Fruit fly (Drosophila melanogaster): ENCODE measurements around the gene CG13282.

Gene CG13282

dm6 chr2L:16826872-16827506, 7.3 kb downstream of the CG13282 start, which contains the start of gene AspRS-m (continued):
- no peak for TF ChIP-seq Dad (GFP tag; optimal IDR thresholded peaks at IDR 0.05)
- TF ChIP-seq tx (GFP tag; optimal IDR thresholded peaks at IDR 0.05): no peak
- TF ChIP-seq Sin3A (optimal IDR thresholded peaks at IDR 0.05): peak; percentile 45
- TF ChIP-seq CG12659 (GFP tag; optimal IDR thresholded peaks at IDR 0.05): peak; percentile 56
- no peak for TF ChIP-seq unpg (GFP tag; optimal IDR thresholded peaks at IDR 0.05)
- no peak for TF ChIP-seq cwo (GFP tag; optimal IDR thresholded peaks at IDR 0.05)
- TF ChIP-seq Fer1 (GFP tag; optimal IDR thresholded peaks at IDR 0.05): no peak
- peak; percentile 35 for TF ChIP-seq Hr3 (GFP tag; optimal IDR thresholded peaks at IDR 0.05)
- no peak for TF ChIP-seq CG4360 (GFP tag; IDR thresholded peaks at IDR 0.05)
- TF ChIP-seq Atf3 (GFP tag; optimal IDR thresholded peaks at IDR 0.05): no peak
- TF ChIP-seq crp (GFP tag; optimal IDR thresholded peaks at IDR 0.05): no peak
- TF ChIP-seq CG10462 (GFP tag; optimal IDR thresholded peaks at IDR 0.05): no peak
- no peak for TF ChIP-seq Hmr (GFP tag; optimal IDR thresholded peaks at IDR 0.05)
- no peak for TF ChIP-seq CG11504 (tag; optimal IDR thresholded peaks at IDR 0.05)
- peak; percentile 31 for TF ChIP-seq CG2120 (GFP tag; optimal IDR thresholded peaks at IDR 0.05)
- TF ChIP-seq z (GFP tag; IDR thresholded peaks at IDR 0.05): no peak
- no peak for TF ChIP-seq CG7928 (GFP tag; optimal IDR thresholded peaks at IDR 0.05)
- no peak for TF ChIP-seq CHES-1-like (GFP tag; optimal IDR thresholded peaks at IDR 0.05)
- TF ChIP-seq CG7745 (tag; optimal IDR thresholded peaks at IDR 0.05): no peak
- TF ChIP-seq CG10979 (tag; optimal IDR thresholded peaks at IDR 0.05): no peak
- TF ChIP-seq crol (GFP tag; IDR thresholded peaks at IDR 0.05): no peak
- TF ChIP-seq CG10959 (GFP tag; IDR thresholded peaks at IDR 0.05): no peak
- TF ChIP-seq so (GFP tag; IDR thresholded peaks at IDR 0.05): no peak
- peak; percentile 58; the same call in 1 of the 2 replicates for TF ChIP-seq Rfx (GFP tag; IDR thresholded peaks at IDR 0.05)
- TF ChIP-seq CG15514 (GFP tag; optimal IDR thresholded peaks at IDR 0.05): no peak
- no peak for TF ChIP-seq wor (GFP tag; IDR thresholded peaks at IDR 0.05)
- no peak for TF ChIP-seq ash1 (GFP tag; optimal IDR thresholded peaks at IDR 0.05)
- no peak for TF ChIP-seq CG3838 (GFP tag; optimal IDR thresholded peaks at IDR 0.05)
- peak; percentile 75 for TF ChIP-seq Med (GFP tag)
- TF ChIP-seq CG11723 (GFP tag; optimal IDR thresholded peaks at IDR 0.05): no peak
- TF ChIP-seq CG4854 (GFP tag; optimal IDR thresholded peaks at IDR 0.05): no peak

DNA sequence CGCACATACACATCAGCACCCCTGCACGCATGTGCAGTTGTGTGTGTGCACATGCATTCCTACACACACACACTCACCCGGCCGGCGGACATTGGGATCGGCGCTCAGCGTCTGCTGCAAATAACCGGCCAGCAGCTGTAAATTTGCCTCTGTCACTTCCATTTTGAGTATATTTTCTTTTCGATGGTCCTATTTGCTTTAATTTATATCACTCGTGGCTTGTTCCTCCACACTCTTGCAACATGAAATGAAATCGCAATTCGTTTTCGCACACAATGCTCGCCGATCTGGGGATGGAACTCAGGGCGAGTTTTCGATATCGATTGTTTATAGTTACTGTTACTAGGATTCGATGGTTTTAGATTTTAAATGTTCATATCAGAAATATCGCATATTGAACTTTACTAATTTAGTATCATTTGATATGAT, 9.4 kb downstream of the CG13282 start, which contains the start of gene Cse1:
Gene Cse1, minus strand, starts transcription at position 303 of the 429 bp plus-strand sequence.
- TF ChIP-seq HmgZ (tag; optimal IDR thresholded peaks at IDR 0.05) (no peak), Ets97D (GFP tag; optimal IDR thresholded peaks at IDR 0.05) (no peak), B-H2 (GFP tag; optimal IDR thresholded peaks at IDR 0.05) (no peak), Myb (GFP tag; optimal IDR thresholded peaks at IDR 0.05) (peak; percentile 12), aop (GFP tag; IDR thresholded peaks at IDR 0.05) (no peak), CG10979 (tag; optimal IDR thresholded peaks at IDR 0.05) (no peak), cad (GFP tag; optimal IDR thresholded peaks at IDR 0.05) (no peak), caup (GFP tag; optimal IDR thresholded peaks at IDR 0.05; ENCODE audit: severe bottlenecking) (no peak), pzg (GFP tag; optimal IDR thresholded peaks at IDR 0.05) (peak; percentile 34), CG8290 (GFP tag; optimal IDR thresholded peaks at IDR 0.05) (no peak), CG8290 (tag; optimal IDR thresholded peaks at IDR 0.05) (no peak), jigr1 (GFP tag; IDR thresholded peaks at IDR 0.05) (no peak), pho (GFP tag; optimal IDR thresholded peaks at IDR 0.05) (no peak), CG6791 (GFP tag; IDR thresholded peaks at IDR 0.05; ENCODE audit: partially characterized antibody) (0 out of 3 replicates have a peak, but pooled peaks have one; percentile 49), CG5245 (GFP tag; optimal IDR thresholded peaks at IDR 0.05) (no peak), lilli (GFP tag; optimal IDR thresholded peaks at IDR 0.05) (no peak), CG11504 (tag; optimal IDR thresholded peaks at IDR 0.05) (no peak), CG12391 (tag; optimal IDR thresholded peaks at IDR 0.05) (no peak), dmrt99B (tag; optimal IDR thresholded peaks at IDR 0.05) (no peak), Atf3 (GFP tag; optimal IDR thresholded peaks at IDR 0.05) (no peak), Rx (GFP tag; IDR thresholded peaks at IDR 0.05) (no peak), pb (GFP tag; optimal IDR thresholded peaks at IDR 0.05) (no peak), Bgb (GFP tag; IDR thresholded peaks at IDR 0.05; ENCODE audit: partially characterized antibody) (peak; percentile 45; the same call in 1 of the 2 replicates), nerfin-1 (tag; optimal IDR thresholded peaks at IDR 0.05) (peak; percentile 98)
